Fruit fly (Drosophila melanogaster) whole organism, pupa: ENCODE data around the gene bru1.

Experiments
- CG12605 ChIP-seq: fragments of 200-800 bp; sonication (Bioruptor generic); IDR thresholded peaks from 2 replicates; pipeline ENCODE4 v1.3.6; 2022; ENCODE audit warnings: missing biosample characterization, missing genetic modification characterization
- CG13204 ChIP-seq: fragments of 200-800 bp; sonication (Bioruptor generic); optimal IDR thresholded peaks from 2 replicates; lab custom pipeline; 2018; ENCODE audit warnings: missing biosample characterization, mild to moderate bottlenecking, missing genetic modification characterization, moderate library complexity
- CG14655 ChIP-seq: fragments of 200-800 bp; sonication (Bioruptor generic); optimal IDR thresholded peaks from 3 replicates; lab custom pipeline; 2017; ENCODE audit warnings: mild to moderate bottlenecking, missing biosample characterization, missing genetic modification reagents, missing genetic modification characterization
- CG15710 ChIP-seq: fragments of 200-800 bp; sonication (Bioruptor generic); optimal IDR thresholded peaks from 2 replicates; lab custom pipeline; 2018; ENCODE audit warnings: missing biosample characterization, mild to moderate bottlenecking, missing genetic modification characterization, moderate library complexity
- CG17806 ChIP-seq: fragments of 200-800 bp; sonication (Bioruptor generic); optimal IDR thresholded peaks from 2 replicates; lab custom pipeline; 2018; ENCODE audit warnings: missing biosample characterization, mild to moderate bottlenecking, missing genetic modification characterization, moderate library complexity
- CG32121 ChIP-seq: fragments of 200-800 bp; sonication (Bioruptor generic); IDR thresholded peaks from 2 replicates; pipeline ENCODE4 v1.3.6; 2022; ENCODE audit warnings: missing biosample characterization, missing genetic modification characterization
- CG8301 ChIP-seq: fragments of 200-800 bp; sonication (Bioruptor generic); optimal IDR thresholded peaks from 2 replicates; lab custom pipeline; 2018; ENCODE audit warnings: missing biosample characterization, mild to moderate bottlenecking, missing genetic modification characterization
- CG9948 ChIP-seq: fragments of 200-800 bp; sonication (Bioruptor generic); optimal IDR thresholded peaks from 2 replicates; lab custom pipeline; 2018; ENCODE audit warnings: missing biosample characterization, mild to moderate bottlenecking, missing genetic modification characterization, moderate library complexity
- Ets98B ChIP-seq: fragments of 200-800 bp; sonication (Bioruptor generic); IDR thresholded peaks from 2 replicates; pipeline ENCODE4 v1.3.6; 2022; ENCODE audit warnings: missing biosample characterization, missing genetic modification characterization
- Pif1A ChIP-seq: fragments of 200-800 bp; sonication (Bioruptor generic); optimal IDR thresholded peaks from 3 replicates; lab custom pipeline; 2016; ENCODE audit warnings: missing biosample characterization, missing genetic modification characterization
- Pif1B ChIP-seq: fragments of 200-800 bp; sonication (Bioruptor generic); optimal IDR thresholded peaks from 3 replicates; lab custom pipeline; 2016; ENCODE audit warnings: missing biosample characterization, missing genetic modification characterization
- fd96Ca ChIP-seq: fragments of 200-800 bp; sonication (Bioruptor generic); IDR thresholded peaks from 3 replicates; pipeline ENCODE4 v1.3.6; 2022; ENCODE audit warnings: missing biosample characterization, missing genetic modification characterization
- gl ChIP-seq: fragments of 200-800 bp; sonication (Bioruptor generic); optimal IDR thresholded peaks from 2 replicates; lab custom pipeline; 2018; ENCODE audit warnings: missing biosample characterization, mild to moderate bottlenecking, missing genetic modification characterization

dm6 chr2L:12172536-12173234 lies 2.1 kb upstream of the bru1 start, which contains the start of the genes CG6583 and crok:
- TF ChIP-seq Pif1A (no peak), Pif1B (GFP tag; lab: Kevin White, UChicago) (no peak), gl (tag; lab: Kevin White, UChicago) (no peak), CG9948 (tag; lab: Kevin White, UChicago) (no peak), CG15710 (tag; lab: Kevin White, UChicago) (no peak), fd96Ca (GFP tag; lab: Robert Waterston, UW) (no peak), CG12605 (no peak), CG8301 (tag; lab: Kevin White, UChicago) (no peak), CG32121 (GFP tag; lab: Robert Waterston, UW) (no peak), CG14655 (GFP tag; lab: Kevin White, UChicago) (no peak), Ets98B (no peak), CG17806 (no peak), CG13204 (GFP tag; lab: Kevin White, UChicago) (no peak)
